Worm (Caenorhabditis elegans) whole organism, late embryonic: ENCODE data around the gene emb-8.

Source experiments
- ceh-18 ChIP-seq: sonication (generic microtip); optimal IDR thresholded peaks from 2 replicates; lab custom pipeline; 2016; ENCODE audit warnings: missing genetic modification characterization, missing compliant biosample characterization
- gmeb-2 ChIP-seq: sonication (generic microtip); optimal IDR thresholded peaks from 2 replicates; lab custom pipeline; 2016; ENCODE audit warnings: missing genetic modification characterization, inconsistent platforms, missing compliant biosample characterization
- hlh-6 ChIP-seq: sonication (generic microtip); optimal IDR thresholded peaks from 2 replicates; lab custom pipeline; 2016; ENCODE audit warnings: missing genotype, missing genetic modification characterization, missing compliant biosample characterization
- lim-6 ChIP-seq: sonication (generic microtip); optimal IDR thresholded peaks from 2 replicates; lab custom pipeline; 2016; ENCODE audit warnings: missing genetic modification characterization, missing compliant biosample characterization
- syd-9 ChIP-seq: sonication (generic microtip); optimal IDR thresholded peaks from 2 replicates; lab custom pipeline; 2016; ENCODE audit warnings: mild to moderate bottlenecking, missing genetic modification characterization, moderate library complexity, missing compliant biosample characterization

DNA sequence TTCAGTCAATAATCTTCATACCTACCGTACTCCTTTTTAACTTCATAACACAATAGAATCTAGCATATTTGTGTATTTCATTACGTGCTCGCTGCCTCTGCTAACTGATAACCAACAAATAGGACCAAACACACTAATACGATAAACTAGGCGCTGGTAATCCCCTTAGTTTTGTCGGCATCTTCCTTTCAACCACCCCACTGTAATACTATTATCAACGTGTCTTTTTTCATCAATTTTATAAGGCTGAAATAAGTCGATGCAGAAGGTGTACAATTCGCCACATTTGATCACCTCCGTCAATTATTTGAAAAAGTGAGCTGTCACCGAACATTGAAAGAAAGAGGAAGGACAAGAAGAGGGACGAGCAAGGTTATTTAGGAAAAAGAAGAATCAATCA lies 52.0 kb downstream of the emb-8 start:
- TF ChIP-seq gmeb-2 (tag; lab: Kevin White, UChicago): no peak
- TF ChIP-seq syd-9 (tag; lab: Kevin White, UChicago): no peak
- no peak for TF ChIP-seq ceh-18 (tag; lab: Kevin White, UChicago)
- TF ChIP-seq hlh-6 (tag; lab: Kevin White, UChicago): no peak
- TF ChIP-seq lim-6: no peak
